Worm (Caenorhabditis elegans) whole organism, midembryonic: ENCODE data around the gene F07F6.8.

ENCODE experiments used
- klf-2 ChIP-seq: fragments of 200-800 bp; sonication (Bioruptor generic); conservative IDR thresholded peaks from 2 replicates; pipeline ENCODE4 v1.3.6; 2022; ENCODE audit warnings: missing genetic modification reagents, missing genetic modification characterization, missing compliant biosample characterization
- ztf-29 ChIP-seq: fragments of 200-800 bp; sonication (Bioruptor generic); IDR thresholded peaks from 2 replicates; pipeline ENCODE4 v1.3.6; 2022; ENCODE audit warnings: missing genetic modification reagents, missing genetic modification characterization, missing compliant biosample characterization

DNA sequence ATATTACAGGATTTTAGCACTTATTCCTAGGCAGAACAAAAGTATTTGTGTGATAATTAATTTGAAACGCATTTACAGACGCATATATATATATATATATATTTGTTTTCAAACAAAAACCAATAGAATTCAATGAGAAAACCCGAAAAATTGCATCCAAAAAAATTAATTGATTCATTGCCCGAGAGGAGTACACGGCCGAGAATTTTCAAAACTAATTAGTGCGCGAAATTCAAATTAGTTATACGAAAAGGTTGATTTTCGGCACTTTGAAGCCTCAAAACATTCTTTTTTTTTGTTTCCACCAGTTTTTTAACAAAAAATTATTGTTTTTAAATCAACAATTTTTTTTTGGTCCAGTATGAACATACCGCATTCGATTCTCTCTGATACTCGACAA is 34.1 kb downstream of the F07F6.8 start:
- TF ChIP-seq ztf-29 (GFP tag; lab: Robert Waterston, UW) (no peak), klf-2 (no peak)
